Worm (Caenorhabditis elegans) whole organism, L1 larva: ENCODE results near the gene rde-8.

Source experiments
- C04F5.9 ChIP-seq: sonication (generic microtip); optimal IDR thresholded peaks from 2 replicates; lab custom pipeline; 2016; ENCODE audit warnings: missing genetic modification characterization, missing compliant biosample characterization
- ces-1 ChIP-seq: fragments of 150-350 bp; optimal IDR thresholded peaks from 2 replicates; lab custom pipeline; 2014; ENCODE audit warnings: missing biosample characterization, missing genetic modification reagents, missing genetic modification characterization
- egl-13 ChIP-seq: sonication (generic microtip); optimal IDR thresholded peaks from 2 replicates; lab custom pipeline; 2016; ENCODE audit warnings: missing genotype, missing genetic modification reagents, missing genetic modification characterization, missing compliant biosample characterization
- fkh-10 ChIP-seq: sonication (generic microtip); optimal IDR thresholded peaks from 2 replicates; lab custom pipeline; 2017; ENCODE audit warnings: missing biosample characterization, missing genetic modification reagents, missing genetic modification characterization
- jun-1 ChIP-seq: fragments of 150-350 bp; optimal IDR thresholded peaks from 2 replicates; lab custom pipeline; 2014; ENCODE audit warnings: missing biosample characterization, missing genetic modification reagents, missing genetic modification characterization
- lin-13 ChIP-seq: fragments of 150-350 bp; optimal IDR thresholded peaks from 2 replicates; lab custom pipeline; 2014; ENCODE audit warnings: missing biosample characterization, missing genetic modification reagents, missing genetic modification characterization
- lsy-2 ChIP-seq, 2 experiments: fragments of 150-350 bp; optimal IDR thresholded peaks; 2 replicates each; lab custom pipeline; 2014; ENCODE audit warnings: missing biosample characterization in 2 of 2, missing genetic modification characterization in 2 of 2
- nhr-11 ChIP-seq: fragments of 150-350 bp; optimal IDR thresholded peaks from 2 replicates; lab custom pipeline; 2014; ENCODE audit warnings: missing biosample characterization, missing genetic modification characterization
- nhr-71 ChIP-seq: sonication (generic microtip); optimal IDR thresholded peaks from 2 replicates; lab custom pipeline; 2016; ENCODE audit warnings: mild to moderate bottlenecking, missing genetic modification characterization, moderate library complexity, missing compliant biosample characterization
- nhr-76 ChIP-seq: sonication (generic microtip); optimal IDR thresholded peaks from 2 replicates; lab custom pipeline; 2017; ENCODE audit warnings: missing biosample characterization, missing genetic modification characterization
- ztf-4 ChIP-seq: fragments of 150-350 bp; optimal IDR thresholded peaks from 2 replicates; lab custom pipeline; 2014; ENCODE audit warnings: missing biosample characterization, missing genetic modification characterization

- TF ChIP-seq nhr-11 (tag; lab: Kevin White, UChicago) (no peak), nhr-76 (no peak), C04F5.9 (tag; lab: Kevin White, UChicago) (no peak), ztf-4 (tag; lab: Kevin White, UChicago) (no peak), fkh-10 (no peak), jun-1 (tag; lab: Kevin White, UChicago) (no peak), ces-1 (no peak), egl-13 (tag; lab: Kevin White, UChicago) (no peak), lin-13 (GFP tag; lab: Kevin White, UChicago) (no peak), lsy-2 (tag; optimal IDR thresholded peaks at IDR 0.05; lab: Kevin White, UChicago) (peak in 1 of 2 experiments; percentile 14), nhr-71 (tag; lab: Kevin White, UChicago) (peak; percentile 46)
Observed at ce11 chrIV:7083382-7083784, 19.7 kb downstream of the rde-8 start, which contains the start of gene Y43B11AR.3.
